Fruit fly (Drosophila melanogaster): ENCODE measurements around the gene CG15211.

The CG15211 gene

DNA sequence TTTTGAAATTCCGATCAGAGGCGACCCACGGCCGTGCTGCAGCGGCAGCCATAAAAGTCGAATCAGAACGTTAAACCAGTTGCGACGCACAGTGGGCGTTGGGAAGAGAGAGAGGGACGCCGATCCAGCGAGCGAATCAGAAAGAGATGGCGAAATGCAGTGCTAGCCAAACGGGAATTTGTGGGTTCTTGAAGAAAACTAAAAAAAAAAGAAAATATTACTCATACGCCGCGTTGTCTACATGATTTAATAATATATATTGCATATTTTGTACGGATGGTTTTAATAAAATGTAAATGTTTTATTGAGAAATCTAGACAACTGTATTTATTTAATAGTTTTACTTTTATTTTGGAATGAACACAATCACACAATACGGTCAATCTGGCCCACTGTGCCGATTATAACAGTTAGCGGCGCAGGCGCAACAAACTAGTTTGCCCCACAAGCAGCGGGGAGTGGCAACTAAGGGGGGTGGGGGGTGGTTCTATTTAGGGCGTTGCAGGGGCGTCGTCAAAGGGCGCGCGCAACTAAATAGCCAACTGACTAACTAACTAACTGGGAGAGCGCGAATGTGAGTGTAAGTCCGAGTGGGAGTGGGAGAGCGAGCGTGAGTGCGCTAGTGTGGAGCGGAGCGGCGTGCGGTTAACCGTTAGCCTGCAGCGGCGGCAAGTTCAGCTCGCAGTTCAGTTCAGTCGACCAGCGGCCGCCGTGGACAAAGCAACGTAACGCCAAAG is at the start of gene CG15211:
Gene CG15211 (plus strand): TSS at position 686 of the 737 bp plus-strand sequence.
- TF ChIP-seq Pif1B (GFP tag; optimal IDR thresholded peaks at IDR 0.05) (peak; percentile 73), CG10348 (GFP tag; IDR thresholded peaks at IDR 0.05) (no peak), CG4496 (GFP tag; IDR thresholded peaks at IDR 0.05) (peak; percentile 83), CG32121 (GFP tag; IDR thresholded peaks at IDR 0.05) (peak; percentile 81), gl (tag; optimal IDR thresholded peaks at IDR 0.05) (peak; percentile 73), CG14655 (GFP tag; optimal IDR thresholded peaks at IDR 0.05) (peak; percentile 92), CG34367 (tag; optimal IDR thresholded peaks at IDR 0.05) (peak; percentile 83), CG13204 (GFP tag; optimal IDR thresholded peaks at IDR 0.05) (peak; percentile 88), Ets98B (GFP tag; IDR thresholded peaks at IDR 0.05) (peak; percentile 60), CG15710 (tag; optimal IDR thresholded peaks at IDR 0.05) (peak; percentile 88), fd96Ca (GFP tag; IDR thresholded peaks at IDR 0.05) (peak; percentile 70; the same call in 2 of the 3 replicates), CG9948 (tag; optimal IDR thresholded peaks at IDR 0.05) (peak; percentile 88), D1 (tag; optimal IDR thresholded peaks at IDR 0.05) (peak; percentile 59), CG12605 (GFP tag; IDR thresholded peaks at IDR 0.05) (peak; percentile 43), Pif1A (GFP tag; optimal IDR thresholded peaks at IDR 0.05) (peak; percentile 79), rn (GFP tag; IDR thresholded peaks at IDR 0.05) (peak; percentile 57; the same call in 1 of the 2 replicates), CG17806 (tag; optimal IDR thresholded peaks at IDR 0.05) (peak; percentile 84), CG8159 (tag; optimal IDR thresholded peaks at IDR 0.05) (peak; percentile 87), CG8301 (tag; optimal IDR thresholded peaks at IDR 0.05) (peak; percentile 88), EcR (GFP tag; optimal IDR thresholded peaks at IDR 0.05) (peak; percentile 40), Snoo (tag; optimal IDR thresholded peaks at IDR 0.05) (peak; percentile 61)

DNA sequence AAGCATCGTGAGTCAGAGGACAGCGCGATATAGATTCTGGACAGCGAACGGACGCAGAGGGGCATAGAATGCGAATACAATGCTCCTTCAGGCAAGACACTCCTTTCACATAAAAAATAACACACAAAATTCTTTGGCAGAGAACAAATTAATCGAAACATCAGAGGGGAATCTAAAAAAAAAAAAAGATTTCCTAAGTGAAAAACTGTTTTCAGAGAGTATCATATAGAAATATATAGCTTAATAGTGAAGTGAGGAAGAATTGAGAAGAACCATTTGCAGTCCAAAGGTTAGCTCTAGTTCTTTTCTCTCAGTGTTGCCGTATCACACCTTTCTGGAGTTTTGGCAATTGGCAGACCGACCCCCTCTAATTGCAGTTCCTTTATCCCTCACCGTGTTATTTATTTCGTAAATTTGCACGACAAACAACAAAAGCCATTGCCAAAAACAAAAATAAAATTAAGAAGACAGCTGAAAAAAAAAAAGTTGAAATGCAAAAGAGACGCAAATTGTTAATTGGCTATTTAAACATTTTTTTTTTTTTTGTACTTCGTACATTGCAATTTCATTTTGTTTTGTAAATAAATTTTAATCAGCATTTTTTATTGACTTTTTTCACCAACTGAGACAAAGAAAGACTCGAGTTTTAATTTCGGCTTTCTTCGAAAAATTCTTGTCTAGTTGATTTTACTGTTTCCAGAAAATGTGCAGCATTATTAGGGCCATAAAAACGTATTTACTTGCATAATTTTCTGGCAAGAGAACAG is 48.7 kb upstream of the CG15211 start:
- no peak for TF ChIP-seq CG15710 (tag; optimal IDR thresholded peaks at IDR 0.05)
- TF ChIP-seq Snoo (tag; optimal IDR thresholded peaks at IDR 0.05), result no peak
- TF ChIP-seq Pif1A (GFP tag; optimal IDR thresholded peaks at IDR 0.05), result no peak
- no peak for TF ChIP-seq Pif1B (GFP tag; optimal IDR thresholded peaks at IDR 0.05)
- TF ChIP-seq CG12605 (GFP tag; IDR thresholded peaks at IDR 0.05), result no peak
- no peak for TF ChIP-seq Ets98B (GFP tag; IDR thresholded peaks at IDR 0.05)
- TF ChIP-seq CG34367 (tag; optimal IDR thresholded peaks at IDR 0.05), result no peak

DNA sequence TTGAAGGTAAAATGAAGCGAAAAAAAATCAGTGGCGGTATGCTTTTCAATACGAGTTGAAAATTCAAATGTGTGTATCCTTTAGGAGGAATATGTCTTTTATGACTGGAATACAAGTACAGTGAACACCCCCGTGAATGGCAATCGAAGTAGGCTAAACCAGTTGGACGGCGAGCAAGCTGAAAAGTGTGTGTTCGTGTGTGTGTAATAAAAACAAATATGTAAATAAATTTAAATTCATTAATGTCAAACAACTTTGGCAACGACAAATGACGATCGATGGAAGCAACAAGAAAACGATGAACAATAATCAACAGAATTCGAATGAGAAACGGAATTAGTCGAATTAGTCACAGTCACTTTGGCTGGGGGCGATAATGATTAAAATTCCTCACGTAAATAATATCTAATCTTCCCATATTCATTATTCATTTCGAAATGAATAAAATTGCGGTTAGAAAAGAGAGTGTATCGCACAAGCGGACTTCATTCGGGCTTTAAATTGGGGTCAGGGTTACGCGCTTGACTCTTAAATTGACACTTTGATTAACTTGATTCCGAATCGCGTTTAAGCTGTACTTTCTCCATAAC is 46.1 kb upstream of the CG15211 start:
- TF ChIP-seq CG32121 (GFP tag; IDR thresholded peaks at IDR 0.05), result no peak
- TF ChIP-seq CG15710 (tag; optimal IDR thresholded peaks at IDR 0.05), result no peak
- TF ChIP-seq CG34367 (tag; optimal IDR thresholded peaks at IDR 0.05), result no peak
- TF ChIP-seq CG14655 (GFP tag; optimal IDR thresholded peaks at IDR 0.05), result no peak
- no peak for TF ChIP-seq CG13204 (GFP tag; optimal IDR thresholded peaks at IDR 0.05)
- TF ChIP-seq D1 (tag; optimal IDR thresholded peaks at IDR 0.05), result no peak
- no peak for TF ChIP-seq fd96Ca (GFP tag; IDR thresholded peaks at IDR 0.05)
- TF ChIP-seq CG17806 (tag; optimal IDR thresholded peaks at IDR 0.05), result no peak

DNA sequence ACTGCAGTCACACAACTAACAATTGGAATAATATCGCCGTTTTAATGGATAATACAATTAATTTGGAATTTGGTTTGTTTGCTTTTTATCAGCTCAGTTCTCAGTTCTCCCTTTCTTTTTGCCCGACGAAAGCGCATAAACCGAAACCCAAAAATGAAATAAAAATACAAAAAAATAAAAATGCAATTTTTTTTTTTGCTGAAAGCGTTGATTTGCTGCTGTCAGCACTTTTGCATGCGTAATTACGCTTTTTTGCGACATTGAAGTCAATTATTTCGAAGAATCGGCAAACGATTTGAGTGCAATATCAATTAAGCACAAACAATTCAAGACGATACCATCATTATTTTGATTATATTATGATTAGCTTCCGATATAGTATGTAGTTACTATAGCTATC is 45.0 kb upstream of the CG15211 start:
- TF ChIP-seq D1 (tag; optimal IDR thresholded peaks at IDR 0.05) (no peak), CG17806 (tag; optimal IDR thresholded peaks at IDR 0.05) (no peak), CG14655 (GFP tag; optimal IDR thresholded peaks at IDR 0.05) (no peak), EcR (GFP tag; optimal IDR thresholded peaks at IDR 0.05) (no peak), CG13204 (GFP tag; optimal IDR thresholded peaks at IDR 0.05) (no peak), CG12605 (GFP tag; IDR thresholded peaks at IDR 0.05) (no peak)

DNA sequence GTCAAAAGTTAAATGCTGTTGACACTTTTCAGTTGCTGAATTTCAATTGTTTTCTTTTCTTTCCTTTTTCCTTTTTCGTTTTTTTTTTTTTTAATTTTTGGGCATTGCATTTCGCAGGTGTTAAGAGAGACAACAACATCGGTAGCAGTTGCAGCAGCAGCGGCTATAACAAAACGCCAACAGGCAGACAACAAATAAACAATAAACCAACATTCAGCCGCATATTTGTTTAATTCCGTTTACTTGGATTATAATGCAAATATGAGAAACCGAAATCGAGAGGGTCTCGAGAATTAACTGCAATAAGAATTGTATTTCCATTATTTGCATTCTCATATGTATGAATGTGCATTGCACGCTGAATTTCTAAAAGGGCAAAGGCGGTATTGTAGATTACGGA is 44.3 kb upstream of the CG15211 start:
- TF ChIP-seq CG14655 (GFP tag; optimal IDR thresholded peaks at IDR 0.05) (no peak), Snoo (tag; optimal IDR thresholded peaks at IDR 0.05) (peak; percentile 50)

DNA sequence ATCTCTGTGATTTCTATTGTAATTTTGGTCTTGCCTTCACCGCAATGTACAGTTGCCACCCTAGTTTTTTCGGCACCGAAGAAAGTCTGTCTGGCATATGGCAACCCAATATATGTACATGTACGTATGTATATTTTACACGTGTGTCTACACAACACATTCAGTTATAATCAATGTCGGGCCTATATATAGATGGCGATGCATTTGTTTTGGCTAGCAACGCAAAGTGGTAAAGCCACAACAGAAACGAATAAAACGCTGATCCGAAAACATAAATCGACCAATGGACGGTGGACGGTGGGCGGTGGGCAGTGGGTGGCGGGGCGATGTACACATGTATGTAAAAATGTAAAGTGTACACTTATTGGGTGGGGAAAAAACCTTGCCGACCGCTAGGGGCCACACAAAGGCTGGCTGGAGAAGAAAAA is 43.8 kb upstream of the CG15211 start:
- no peak for TF ChIP-seq CG8301 (tag; optimal IDR thresholded peaks at IDR 0.05)
- TF ChIP-seq CG13204 (GFP tag; optimal IDR thresholded peaks at IDR 0.05), result no peak
- TF ChIP-seq CG10348 (GFP tag; IDR thresholded peaks at IDR 0.05), result no peak
- no peak for TF ChIP-seq CG4496 (GFP tag; IDR thresholded peaks at IDR 0.05)
- no peak for TF ChIP-seq CG15710 (tag; optimal IDR thresholded peaks at IDR 0.05)
- no peak for TF ChIP-seq rn (GFP tag; IDR thresholded peaks at IDR 0.05)
- no peak for TF ChIP-seq CG32121 (GFP tag; IDR thresholded peaks at IDR 0.05)
- TF ChIP-seq CG12605 (GFP tag; IDR thresholded peaks at IDR 0.05), result no peak
- no peak for TF ChIP-seq CG8159 (tag; optimal IDR thresholded peaks at IDR 0.05)
- TF ChIP-seq Ets98B (GFP tag; IDR thresholded peaks at IDR 0.05), result no peak
- no peak for TF ChIP-seq Pif1B (GFP tag; optimal IDR thresholded peaks at IDR 0.05)
- no peak for TF ChIP-seq Snoo (tag; optimal IDR thresholded peaks at IDR 0.05)
- TF ChIP-seq D1 (tag; optimal IDR thresholded peaks at IDR 0.05), result no peak
